Worm (Caenorhabditis elegans) whole organism, late embryonic: ENCODE results near the gene B0563.7.

ENCODE experiments used
- C08G9.2 ChIP-seq: sonication (generic microtip); optimal IDR thresholded peaks from 2 replicates; lab custom pipeline; 2016; ENCODE audit warnings: mild to moderate bottlenecking, missing genetic modification characterization, moderate library complexity, missing compliant biosample characterization
- C38D4.7 ChIP-seq: fragments of 200-800 bp; sonication (Bioruptor generic); optimal IDR thresholded peaks from 2 replicates; lab custom pipeline; 2018; ENCODE audit warnings: mild to moderate bottlenecking, missing genetic modification characterization, moderate library complexity, missing compliant biosample characterization
- Y22D7AL.16 ChIP-seq: sonication (generic microtip); optimal IDR thresholded peaks from 2 replicates; lab custom pipeline; 2016; ENCODE audit warnings: missing genetic modification characterization, missing compliant biosample characterization
- ahr-1 ChIP-seq: sonication (generic microtip); optimal IDR thresholded peaks from 2 replicates; lab custom pipeline; 2016; ENCODE audit warnings: missing genetic modification characterization, missing compliant biosample characterization
- ama-1 ChIP-seq: fragments of 150-350 bp; optimal IDR thresholded peaks from 2 replicates; lab custom pipeline; 2014
- ceh-14 ChIP-seq: sonication (generic microtip); optimal IDR thresholded peaks from 2 replicates; lab custom pipeline; 2016; ENCODE audit warnings: missing genotype, missing genetic modification characterization, missing compliant biosample characterization
- ceh-19 ChIP-seq: fragments of 200-800 bp; sonication (Bioruptor generic); optimal IDR thresholded peaks from 2 replicates; lab custom pipeline; 2018; ENCODE audit warnings: mild to moderate bottlenecking, missing genetic modification characterization, missing compliant biosample characterization
- ceh-30 ChIP-seq: fragments of 150-350 bp; optimal IDR thresholded peaks from 2 replicates; lab custom pipeline; 2014; ENCODE audit warnings: missing biosample characterization, missing genetic modification characterization
- ceh-31 ChIP-seq: sonication (generic microtip); optimal IDR thresholded peaks from 2 replicates; lab custom pipeline; 2016; ENCODE audit warnings: missing genetic modification characterization, missing compliant biosample characterization
- ceh-45 ChIP-seq: fragments of 200-800 bp; sonication (Bioruptor generic); IDR thresholded peaks from 2 replicates; pipeline ENCODE4 v1.3.6; 2022; ENCODE audit warnings: missing genetic modification reagents, missing genetic modification characterization, missing compliant biosample characterization
- ceh-48 ChIP-seq: sonication (generic microtip); optimal IDR thresholded peaks from 2 replicates; lab custom pipeline; 2016; ENCODE audit warnings: missing genetic modification characterization, inconsistent platforms, missing compliant biosample characterization
- ceh-6 ChIP-seq: fragments of 200-800 bp; sonication (Bioruptor generic); optimal IDR thresholded peaks from 2 replicates; lab custom pipeline; 2018; ENCODE audit warnings: mild to moderate bottlenecking, missing genetic modification characterization, missing compliant biosample characterization
- ceh-9 ChIP-seq: sonication (generic microtip); optimal IDR thresholded peaks from 2 replicates; lab custom pipeline; 2016; ENCODE audit warnings: mild to moderate bottlenecking, missing genetic modification characterization, inconsistent platforms, missing compliant biosample characterization
- dve-1 ChIP-seq: sonication (generic microtip); optimal IDR thresholded peaks from 2 replicates; lab custom pipeline; 2017; ENCODE audit warnings: antibody characterized with exemption, mild to moderate bottlenecking, missing genetic modification characterization, missing compliant biosample characterization
- ets-4 ChIP-seq: sonication (generic microtip); optimal IDR thresholded peaks from 2 replicates; lab custom pipeline; 2016; ENCODE audit warnings: missing genetic modification characterization, missing compliant biosample characterization
- fax-1 ChIP-seq: sonication (generic microtip); optimal IDR thresholded peaks from 2 replicates; lab custom pipeline; 2016; ENCODE audit warnings: missing genotype, missing genetic modification characterization, missing compliant biosample characterization
- hlh-13 ChIP-seq: fragments of 200-800 bp; sonication (Bioruptor generic); optimal IDR thresholded peaks from 2 replicates; lab custom pipeline; 2018; ENCODE audit warnings: mild to moderate bottlenecking, missing genetic modification characterization, missing compliant biosample characterization
- hlh-15 ChIP-seq: sonication (generic microtip); optimal IDR thresholded peaks from 2 replicates; lab custom pipeline; 2016; ENCODE audit warnings: missing genetic modification characterization, missing compliant biosample characterization
- hlh-30 ChIP-seq: sonication (generic microtip); optimal IDR thresholded peaks from 2 replicates; lab custom pipeline; 2017; ENCODE audit warnings: antibody characterized with exemption, missing genetic modification characterization, missing compliant biosample characterization; ENCODE audit not compliant: insufficient read depth
- hlh-8 ChIP-seq: sonication (generic microtip); optimal IDR thresholded peaks from 2 replicates; lab custom pipeline; 2016; ENCODE audit warnings: missing genotype, missing genetic modification characterization, missing compliant biosample characterization
- madf-2 ChIP-seq: sonication (generic microtip); optimal IDR thresholded peaks from 2 replicates; lab custom pipeline; 2017; ENCODE audit warnings: missing genetic modification characterization, missing compliant biosample characterization
- nfya-1 ChIP-seq: sonication (generic microtip); optimal IDR thresholded peaks from 2 replicates; lab custom pipeline; 2017; ENCODE audit warnings: missing genetic modification characterization, mild to moderate bottlenecking, missing compliant biosample characterization, antibody characterized with exemption, moderate library complexity
- nhr-11 ChIP-seq: fragments of 150-350 bp; optimal IDR thresholded peaks from 2 replicates; lab custom pipeline; 2014; ENCODE audit warnings: missing biosample characterization, missing genetic modification characterization
- npax-4 ChIP-seq: sonication (generic microtip); optimal IDR thresholded peaks from 2 replicates; lab custom pipeline; 2016; ENCODE audit warnings: missing genetic modification characterization, missing compliant biosample characterization
- odd-2 ChIP-seq: sonication (generic microtip); optimal IDR thresholded peaks from 2 replicates; lab custom pipeline; 2017; ENCODE audit warnings: antibody characterized with exemption, mild to moderate bottlenecking, missing genetic modification characterization, missing compliant biosample characterization
- pat-9 ChIP-seq: fragments of 200-800 bp; sonication (Bioruptor generic); optimal IDR thresholded peaks from 2 replicates; lab custom pipeline; 2018; ENCODE audit warnings: mild to moderate bottlenecking, missing genetic modification characterization, moderate library complexity, missing compliant biosample characterization
- pax-1 ChIP-seq: fragments of 150-350 bp; optimal IDR thresholded peaks from 2 replicates; lab custom pipeline; 2014; ENCODE audit warnings: missing biosample characterization, missing genetic modification characterization
- pha-2 ChIP-seq: sonication (generic microtip); optimal IDR thresholded peaks from 2 replicates; lab custom pipeline; 2017; ENCODE audit warnings: mild to moderate bottlenecking, missing genetic modification characterization, missing compliant biosample characterization
- pha-4 ChIP-seq: fragments of 150-350 bp; optimal IDR thresholded peaks from 2 replicates; lab custom pipeline; 2018; ENCODE audit warnings: missing biosample characterization, missing genetic modification reagents, missing genetic modification characterization
- pros-1 ChIP-seq: fragments of 150-350 bp; optimal IDR thresholded peaks from 2 replicates; lab custom pipeline; 2014; ENCODE audit warnings: missing biosample characterization, missing genetic modification reagents, missing genetic modification characterization
- ref-2 ChIP-seq: sonication (generic microtip); optimal IDR thresholded peaks from 2 replicates; lab custom pipeline; 2016; ENCODE audit warnings: missing genetic modification characterization, missing compliant biosample characterization
- rnt-1 ChIP-seq: sonication (generic microtip); optimal IDR thresholded peaks from 2 replicates; lab custom pipeline; 2016; ENCODE audit warnings: missing genetic modification characterization, missing compliant biosample characterization
- sox-2 ChIP-seq: fragments of 200-800 bp; sonication (Bioruptor generic); IDR thresholded peaks from 2 replicates; pipeline ENCODE4 v1.3.6; 2022; ENCODE audit warnings: missing genetic modification reagents, missing genetic modification characterization, missing compliant biosample characterization
- sox-4 ChIP-seq: sonication (generic microtip); optimal IDR thresholded peaks from 2 replicates; lab custom pipeline; 2017; ENCODE audit warnings: mild to moderate bottlenecking, missing genetic modification characterization, inconsistent platforms, missing compliant biosample characterization
- syd-9 ChIP-seq: sonication (generic microtip); optimal IDR thresholded peaks from 2 replicates; lab custom pipeline; 2016; ENCODE audit warnings: mild to moderate bottlenecking, missing genetic modification characterization, moderate library complexity, missing compliant biosample characterization
- tbx-2 ChIP-seq: sonication (generic microtip); optimal IDR thresholded peaks from 2 replicates; lab custom pipeline; 2016; ENCODE audit warnings: missing genetic modification characterization, missing compliant biosample characterization
- tbx-7 ChIP-seq: sonication (generic microtip); optimal IDR thresholded peaks from 2 replicates; lab custom pipeline; 2016; ENCODE audit warnings: missing genotype, missing genetic modification characterization, missing compliant biosample characterization
- ttx-3 ChIP-seq: sonication (generic microtip); optimal IDR thresholded peaks from 2 replicates; lab custom pipeline; 2016; ENCODE audit warnings: missing genetic modification reagents, missing genetic modification characterization, missing compliant biosample characterization
- unc-3 ChIP-seq, 2 experiments: fragments of 200-800 bp in 1 of 2; sonication (Bioruptor generic) in 1 of 2; sonication (generic microtip) in 1 of 2; conservative IDR thresholded peaks in 1 of 2; optimal IDR thresholded peaks in 1 of 2; 2 replicates each; pipeline versions ENCODE4 v1.3.6 to Lab custom; 2016 to 2022; ENCODE audit warnings: missing compliant biosample characterization in 2 of 2, missing genetic modification characterization in 2 of 2, missing genetic modification reagents in 1 of 2
- unc-42 ChIP-seq: sonication (generic microtip); optimal IDR thresholded peaks from 2 replicates; lab custom pipeline; 2016; ENCODE audit warnings: missing genotype, missing genetic modification characterization, missing compliant biosample characterization
- zip-5 ChIP-seq: sonication (generic microtip); optimal IDR thresholded peaks from 2 replicates; lab custom pipeline; 2016; ENCODE audit warnings: missing genetic modification characterization, missing compliant biosample characterization

Gene B0563.7

DNA sequence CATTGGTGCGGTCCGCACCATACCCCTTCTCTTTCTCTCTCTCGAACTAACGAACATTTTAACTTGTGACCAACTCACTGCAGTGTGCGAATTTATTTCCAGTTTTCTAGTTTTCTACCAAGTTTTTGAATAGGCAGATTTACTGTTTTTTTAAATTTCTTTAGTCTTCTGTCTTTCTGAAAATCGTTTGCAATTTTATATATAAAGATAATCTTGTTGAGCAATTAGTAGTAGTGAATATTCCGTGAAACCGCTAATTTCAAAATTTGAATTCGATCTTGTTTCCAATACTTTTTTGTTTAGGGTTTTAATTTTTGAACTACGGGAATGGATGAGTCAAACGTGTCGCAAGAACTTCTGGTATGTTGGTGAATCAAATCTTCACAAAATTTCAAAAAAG is 29.7 kb upstream of the B0563.7 start, which contains the start of gene Y81B9A.2:
Y81B9A.2 (plus strand) TSS at position 301 of the 400 bp plus-strand sequence.
- no peak for TF ChIP-seq nhr-11 (tag; lab: Kevin White, UChicago)
- TF ChIP-seq hlh-15 (tag; lab: Kevin White, UChicago) = no peak
- no peak for TF ChIP-seq odd-2 (tag; lab: Kevin White, UChicago)
- TF ChIP-seq fax-1 (tag; lab: Kevin White, UChicago) = no peak
- no peak for TF ChIP-seq pax-1 (tag; lab: Kevin White, UChicago)
- no peak for TF ChIP-seq ceh-6 (GFP tag; lab: Kevin White, UChicago)
- TF ChIP-seq pha-4 (tag; lab: Kevin White, UChicago) = no peak
- no peak for TF ChIP-seq ceh-14 (tag; lab: Kevin White, UChicago)
- TF ChIP-seq nfya-1 (tag; lab: Kevin White, UChicago) = no peak
- no peak for TF ChIP-seq ceh-19 (GFP tag; lab: Kevin White, UChicago)
- TF ChIP-seq ceh-45 (GFP tag; lab: Robert Waterston, UW) = no peak
- no peak for TF ChIP-seq ama-1 (lab: Kevin White, UChicago)
- no peak for TF ChIP-seq hlh-30 (tag; lab: Kevin White, UChicago)
- no peak for TF ChIP-seq ref-2 (tag; lab: Kevin White, UChicago)
- TF ChIP-seq sox-4 (tag; lab: Kevin White, UChicago) = no peak
- no peak for TF ChIP-seq ceh-31
- TF ChIP-seq syd-9 (tag; lab: Kevin White, UChicago) = no peak

DNA sequence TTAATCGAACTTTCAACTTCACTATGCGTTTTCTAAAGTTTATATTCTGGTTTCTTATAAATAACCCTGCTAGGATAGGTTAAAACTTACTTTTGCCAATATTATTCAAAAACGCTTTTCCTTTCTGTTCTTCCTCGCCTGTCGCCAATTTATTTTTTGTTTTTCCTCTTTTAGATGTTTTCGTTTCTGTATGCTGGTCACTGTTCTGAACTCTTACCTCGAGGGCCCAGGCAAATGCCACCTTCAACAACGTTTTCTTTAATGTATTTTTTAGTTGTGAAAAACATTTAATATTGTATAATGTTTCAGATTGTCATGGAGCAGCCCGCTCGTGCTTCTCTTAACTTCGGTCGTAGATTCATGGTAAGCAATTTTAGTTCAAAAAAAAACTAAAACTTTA is 28.0 kb upstream of the B0563.7 start, which contains the start of gene Y81B9A.3:
Y81B9A.3 (plus strand) TSS at position 301 of the 400 bp plus-strand sequence.
- no peak for TF ChIP-seq rnt-1
- TF ChIP-seq hlh-8 (tag; lab: Kevin White, UChicago) = no peak
- no peak for TF ChIP-seq pha-2
- no peak for TF ChIP-seq tbx-7
- no peak for TF ChIP-seq unc-42 (tag; lab: Kevin White, UChicago)
- no peak for TF ChIP-seq nfya-1 (tag; lab: Kevin White, UChicago)
- TF ChIP-seq pros-1 (tag; lab: Kevin White, UChicago) = no peak
- TF ChIP-seq dve-1 (tag; lab: Kevin White, UChicago) = no peak
- no peak for TF ChIP-seq hlh-30 (tag; lab: Kevin White, UChicago)
- TF ChIP-seq ttx-3 (tag; lab: Kevin White, UChicago) = no peak
- TF ChIP-seq ceh-19 (GFP tag; lab: Kevin White, UChicago) = no peak
- no peak for TF ChIP-seq ceh-45 (GFP tag; lab: Robert Waterston, UW)

DNA sequence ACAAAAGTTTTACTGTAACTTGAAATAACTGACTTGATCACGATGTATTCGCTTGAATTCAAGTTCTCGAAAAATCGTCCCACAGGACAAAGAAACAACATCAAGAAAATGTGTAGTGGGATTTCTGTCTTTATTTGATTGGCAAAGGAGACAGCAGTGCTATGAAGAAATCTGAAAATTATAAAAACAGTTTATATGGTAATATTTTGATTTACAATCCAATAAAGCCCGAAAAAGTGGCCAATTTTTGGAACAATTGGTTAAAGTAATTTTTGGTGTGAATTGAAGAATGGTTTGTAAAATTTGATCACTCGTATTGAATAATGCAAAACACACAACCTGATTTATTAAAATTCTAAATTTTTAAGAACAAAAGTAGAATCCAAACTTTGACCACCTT is 26.7 kb upstream of the B0563.7 start, which contains the start of gene Y81B9A.4:
Y81B9A.4 (minus strand) TSS at position 101 of the 400 bp plus-strand sequence.
- TF ChIP-seq ceh-6 (GFP tag; lab: Kevin White, UChicago) = no peak
- TF ChIP-seq ceh-48 (tag; lab: Kevin White, UChicago) = no peak
- no peak for TF ChIP-seq zip-5
- no peak for TF ChIP-seq ceh-19 (GFP tag; lab: Kevin White, UChicago)
- TF ChIP-seq hlh-13 (GFP tag; lab: Kevin White, UChicago) = no peak
- no peak for TF ChIP-seq pat-9 (tag; lab: Kevin White, UChicago)
- no peak for TF ChIP-seq hlh-8 (tag; lab: Kevin White, UChicago)
- no peak for TF ChIP-seq ceh-31
- TF ChIP-seq madf-2 (tag; lab: Kevin White, UChicago) = no peak
- no peak for TF ChIP-seq ceh-30 (tag; lab: Kevin White, UChicago)
- TF ChIP-seq sox-2 = no peak
- TF ChIP-seq ref-2 (tag; lab: Kevin White, UChicago) = no peak
- TF ChIP-seq rnt-1 = no peak
- TF ChIP-seq ahr-1 = no peak
- no peak for TF ChIP-seq nhr-11 (tag; lab: Kevin White, UChicago)
- no peak for TF ChIP-seq hlh-30 (tag; lab: Kevin White, UChicago)

DNA sequence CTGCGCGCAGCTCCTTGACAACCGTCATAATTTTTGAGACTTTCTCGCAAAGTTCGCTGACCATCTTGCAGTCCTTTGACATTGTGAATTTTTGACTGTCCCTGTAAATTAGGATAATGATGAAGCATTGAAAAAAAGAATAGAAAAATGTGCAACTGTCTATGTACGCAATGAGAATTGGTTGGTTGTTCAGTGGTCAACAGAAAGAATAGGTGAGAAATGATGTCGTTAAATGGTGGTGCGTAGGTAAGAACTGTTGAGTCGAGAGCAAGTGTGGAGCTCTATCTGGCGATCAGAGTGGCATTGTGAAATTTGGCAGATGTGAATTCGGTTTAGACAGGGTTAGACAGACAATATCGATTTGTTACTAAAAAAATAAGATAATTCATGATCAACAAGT is 20.3 kb upstream of the B0563.7 start, which contains the start of gene B0563.8:
B0563.8 (minus strand) TSS at position 101 of the 400 bp plus-strand sequence.
- TF ChIP-seq tbx-2 (tag; lab: Kevin White, UChicago) (no peak), C08G9.2 (tag; lab: Kevin White, UChicago) (no peak), ceh-9 (tag; lab: Kevin White, UChicago) (no peak), tbx-7 (no peak), hlh-8 (tag; lab: Kevin White, UChicago) (no peak), unc-42 (tag; lab: Kevin White, UChicago) (no peak), C38D4.7 (no peak), npax-4 (tag; lab: Kevin White, UChicago) (no peak), ceh-45 (GFP tag; lab: Robert Waterston, UW) (no peak), odd-2 (tag; lab: Kevin White, UChicago) (no peak), Y22D7AL.16 (no peak), ahr-1 (no peak), hlh-30 (tag; lab: Kevin White, UChicago) (no peak), dve-1 (tag; lab: Kevin White, UChicago) (no peak), unc-3 (GFP tag; conservative IDR thresholded peaks at IDR 0.05; lab: Robert Waterston, UW) (no peak), unc-3 (tag; optimal IDR thresholded peaks at IDR 0.05; lab: Kevin White, UChicago) (no peak), ama-1 (lab: Kevin White, UChicago) (no peak), rnt-1 (no peak), ets-4 (tag; lab: Kevin White, UChicago) (no peak)
